Worm (Caenorhabditis elegans): ENCODE data around the gene prx-6.

The prx-6 gene

DNA sequence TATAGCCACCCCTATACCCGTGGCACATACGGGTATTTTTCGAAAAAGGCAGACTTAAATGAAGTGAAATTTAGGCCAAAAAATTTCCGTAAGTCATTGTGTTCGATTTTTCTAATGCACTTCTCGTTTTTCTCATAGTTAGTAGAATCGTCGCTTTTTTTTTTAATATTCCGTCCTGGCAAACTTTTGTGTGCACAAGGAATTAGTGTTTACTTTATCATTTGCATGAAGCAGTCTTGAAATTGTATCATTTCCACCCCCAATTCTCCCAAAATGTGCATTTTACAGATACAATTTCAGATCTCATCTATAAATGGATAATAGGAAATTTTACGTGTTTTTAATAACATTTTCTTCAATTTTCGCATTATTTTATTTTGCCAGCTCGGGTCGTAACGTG is 30.4 kb upstream of the prx-6 start, which contains the start of gene C18G1.6:
C18G1.6 (plus strand) TSS at position 301 of the 400 bp plus-strand sequence.
- TF ChIP-seq nhr-237 (tag; optimal IDR thresholded peaks at IDR 0.05): no peak

DNA sequence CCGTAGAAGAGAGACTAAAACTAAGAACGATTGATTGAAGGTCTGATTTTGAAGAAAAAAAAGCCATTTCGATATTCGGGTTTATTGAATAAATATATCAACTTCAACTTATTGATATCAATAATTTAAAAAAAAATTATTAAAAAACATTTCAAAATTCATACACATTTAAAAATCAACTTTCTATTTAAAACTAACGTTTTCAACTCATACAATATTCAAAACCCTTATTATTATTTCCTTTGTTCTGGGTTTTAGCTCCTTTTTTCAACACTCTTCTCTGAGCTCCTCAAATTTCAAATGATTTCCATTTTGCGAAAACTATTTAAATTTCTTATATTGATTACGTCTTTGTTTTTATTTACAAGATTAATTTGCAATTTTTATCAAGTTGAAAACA is 25.4 kb upstream of the prx-6 start, which contains the start of gene C18G1.7:
C18G1.7 (plus strand) TSS at position 301 of the 400 bp plus-strand sequence.
- TF ChIP-seq ama-1 (optimal IDR thresholded peaks at IDR 0.05): no peak
- no peak for TF ChIP-seq duxl-1 (tag; optimal IDR thresholded peaks at IDR 0.05; ENCODE audit: poor library complexity)
- no peak for TF ChIP-seq nhr-42 (GFP tag; IDR thresholded peaks at IDR 0.05)
- TF ChIP-seq fkh-10 (GFP tag; optimal IDR thresholded peaks at IDR 0.05): no peak
- no peak for TF ChIP-seq dve-1 (tag; optimal IDR thresholded peaks at IDR 0.05; ENCODE audit: insufficient read depth)
- no peak for TF ChIP-seq nhr-77 (tag; optimal IDR thresholded peaks at IDR 0.05)
- TF ChIP-seq R02D3.7 (tag; optimal IDR thresholded peaks at IDR 0.05): no peak
- TF ChIP-seq tag-97 (GFP tag; IDR thresholded peaks at IDR 0.05): no peak
- TF ChIP-seq mxl-3 (GFP tag; optimal IDR thresholded peaks at IDR 0.05): no peak
- TF ChIP-seq lin-15B (tag; optimal IDR thresholded peaks at IDR 0.05): no peak
- no peak for TF ChIP-seq aha-1 (tag)
- no peak for TF ChIP-seq mep-1 (tag; optimal IDR thresholded peaks at IDR 0.05)
- TF ChIP-seq tra-1 (GFP tag; IDR thresholded peaks at IDR 0.05): no peak
- TF ChIP-seq F10B5.3 (tag; optimal IDR thresholded peaks at IDR 0.05): no peak
- TF ChIP-seq snpc-4 (tag; optimal IDR thresholded peaks at IDR 0.05): no peak
- no peak for TF ChIP-seq zip-2 (tag; optimal IDR thresholded peaks at IDR 0.05)

DNA sequence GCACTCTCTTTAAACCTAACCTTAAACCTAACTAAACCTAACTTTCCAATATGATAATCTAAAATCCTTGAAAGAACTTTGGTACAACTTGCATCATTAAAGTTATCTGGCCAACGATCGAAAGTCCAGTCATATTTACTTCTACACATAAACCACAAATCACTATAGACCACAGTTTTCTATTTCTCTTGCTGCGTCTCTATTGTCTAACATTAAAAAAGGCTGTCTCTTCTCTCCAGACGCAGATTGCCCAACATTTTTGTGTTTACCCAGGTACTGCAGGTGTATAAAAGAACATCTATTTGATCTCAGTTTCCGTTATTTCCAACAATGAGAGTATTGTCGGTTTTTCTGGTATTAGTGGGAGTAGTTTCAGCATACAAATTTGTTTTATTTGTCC is 22.3 kb upstream of the prx-6 start, which contains the start of gene ugt-61:
ugt-61 (plus strand) TSS at position 233 of the 400 bp plus-strand sequence.
- TF ChIP-seq lin-13 (GFP tag; optimal IDR thresholded peaks at IDR 0.05) (no peak), rbr-2 (tag; optimal IDR thresholded peaks at IDR 0.05) (no peak), mdt-29 (GFP tag; IDR thresholded peaks at IDR 0.05) (no peak), D1046.2 (GFP tag; IDR thresholded peaks at IDR 0.05) (no peak), nhr-102 (tag; optimal IDR thresholded peaks at IDR 0.05) (no peak), snpc-1.2 (GFP tag; IDR thresholded peaks at IDR 0.05) (no peak), T20F7.1 (GFP tag; optimal IDR thresholded peaks at IDR 0.05) (no peak), ZK546.5 (tag; optimal IDR thresholded peaks at IDR 0.05) (no peak), daf-8 (GFP tag; IDR thresholded peaks at IDR 0.05) (no peak), Y105C5A.15 (GFP tag; IDR thresholded peaks at IDR 0.05) (no peak), zip-11 (GFP tag; IDR thresholded peaks at IDR 0.05) (no peak), nhr-237 (tag; optimal IDR thresholded peaks at IDR 0.05) (no peak), sdz-12 (GFP tag; optimal IDR thresholded peaks at IDR 0.05) (no peak), nhr-77 (tag; optimal IDR thresholded peaks at IDR 0.05) (no peak), tra-1 (GFP tag; IDR thresholded peaks at IDR 0.05) (no peak), cey-2 (tag; optimal IDR thresholded peaks at IDR 0.05; ENCODE audit: borderline replicate concordance, insufficient read depth) (no peak), pqm-1 (tag; optimal IDR thresholded peaks at IDR 0.05) (peak; percentile 49), pha-4 (GFP tag; IDR thresholded peaks at IDR 0.05) (no peak), pha-4 (tag; optimal IDR thresholded peaks at IDR 0.05) (peak; percentile 44), ceh-82 (tag; optimal IDR thresholded peaks at IDR 0.05) (no peak), zfp-3 (GFP tag; conservative IDR thresholded peaks at IDR 0.05) (no peak), mdl-1 (tag; optimal IDR thresholded peaks at IDR 0.05) (no peak), mxl-3 (GFP tag; optimal IDR thresholded peaks at IDR 0.05) (no peak), F37D6.2 (tag; optimal IDR thresholded peaks at IDR 0.05) (no peak), dmd-9 (GFP tag; IDR thresholded peaks at IDR 0.05) (no peak), spr-3 (GFP tag; optimal IDR thresholded peaks at IDR 0.05) (no peak), ceh-20 (GFP tag; IDR thresholded peaks at IDR 0.05) (no peak), mxl-2 (GFP tag; conservative IDR thresholded peaks at IDR 0.05) (no peak), set-16 (GFP tag; IDR thresholded peaks at IDR 0.05) (no peak), lin-29 (GFP tag; IDR thresholded peaks at IDR 0.05) (no peak), F26F4.8 (GFP tag; conservative IDR thresholded peaks at IDR 0.05) (no peak), nhr-28 (tag; optimal IDR thresholded peaks at IDR 0.05) (peak; percentile 78), dmd-6 (GFP tag; IDR thresholded peaks at IDR 0.05) (no peak; the same call in 1 of the 2 replicates), mes-2 (tag; optimal IDR thresholded peaks at IDR 0.05; ENCODE audit: poor library complexity, severe bottlenecking) (no peak), zip-2 (tag; optimal IDR thresholded peaks at IDR 0.05) (no peak), hlh-11 (tag; optimal IDR thresholded peaks at IDR 0.05) (peak; percentile 17), lin-15B (tag; optimal IDR thresholded peaks at IDR 0.05) (no peak)

Measured in whole organism, L4 larva.